Worm (Caenorhabditis elegans): ENCODE measurements around the gene clk-2.
A peak's percentile ranks its signal among the peaks of the same experiment; 100 is the strongest.

clk-2 gene

ce11 chrIII:7553693-7554226 lies 35.4 kb upstream of the clk-2 start:
- TF ChIP-seq daf-8 (GFP tag; IDR thresholded peaks at IDR 0.05) (no peak), unc-62 (GFP tag; optimal IDR thresholded peaks at IDR 0.05 in 1 of 2) (peak in 1 of 2 experiments; percentile 92), unc-62 (tag; optimal IDR thresholded peaks at IDR 0.05) (no peak), aha-1 (tag) (peak; percentile 36), unc-39 (tag; optimal IDR thresholded peaks at IDR 0.05) (no peak)

- TF ChIP-seq lsy-2 (tag; optimal IDR thresholded peaks at IDR 0.05) (peak in 1 of 2 experiments; percentile 13), dpl-1 (GFP tag; optimal IDR thresholded peaks at IDR 0.05) (no peak), unc-62 (GFP tag; optimal IDR thresholded peaks at IDR 0.05 in 1 of 2) (peak in 1 of 2 experiments; percentile 99), unc-62 (tag; optimal IDR thresholded peaks at IDR 0.05) (no peak)
Measured at ce11 chrIII:7552859-7553258, 34.5 kb upstream of the clk-2 start.

ce11 chrIII:7550979-7551378 lies 32.7 kb upstream of the clk-2 start:
- TF ChIP-seq lin-13 (GFP tag; optimal IDR thresholded peaks at IDR 0.05) = no peak
- TF ChIP-seq pqm-1 (tag; optimal IDR thresholded peaks at IDR 0.05) = no peak
- TF ChIP-seq R02D3.7 (tag; optimal IDR thresholded peaks at IDR 0.05) = no peak
- no peak for TF ChIP-seq lin-38 (GFP tag; IDR thresholded peaks at IDR 0.05)
- no peak for TF ChIP-seq zfp-3 (GFP tag; conservative IDR thresholded peaks at IDR 0.05)
- no peak for TF ChIP-seq nhr-77 (tag; optimal IDR thresholded peaks at IDR 0.05)
- TF ChIP-seq mdl-1 (tag; optimal IDR thresholded peaks at IDR 0.05) = no peak
- no peak for TF ChIP-seq ceh-32 (tag; optimal IDR thresholded peaks at IDR 0.05; ENCODE audit: poor library complexity)
- TF ChIP-seq T26A8.4 (GFP tag; IDR thresholded peaks at IDR 0.05) = no peak
- TF ChIP-seq rbr-2 (tag; optimal IDR thresholded peaks at IDR 0.05) = no peak
- no peak for TF ChIP-seq zip-2 (tag; optimal IDR thresholded peaks at IDR 0.05)
- TF ChIP-seq daf-8 (GFP tag; IDR thresholded peaks at IDR 0.05) = no peak

ce11 chrIII:7548963-7549362 lies 30.6 kb upstream of the clk-2 start:
- TF ChIP-seq cey-2 (tag; optimal IDR thresholded peaks at IDR 0.05; ENCODE audit: borderline replicate concordance, insufficient read depth) = no peak
- no peak for TF ChIP-seq dpl-1 (GFP tag; optimal IDR thresholded peaks at IDR 0.05)
- TF ChIP-seq lsy-2 (tag; optimal IDR thresholded peaks at IDR 0.05) = peak in 1 of 2 experiments; percentile 51
- no peak for TF ChIP-seq ztf-11 (tag; optimal IDR thresholded peaks at IDR 0.05)
- TF ChIP-seq unc-62 (GFP tag; optimal IDR thresholded peaks at IDR 0.05 in 1 of 2) = peak in 1 of 2 experiments; percentile 81
- TF ChIP-seq unc-62 (tag; optimal IDR thresholded peaks at IDR 0.05) = no peak
- TF ChIP-seq ceh-20 (GFP tag; IDR thresholded peaks at IDR 0.05) = 0 out of 2 replicates have a peak, but pooled peaks have one; percentile 40
- no peak for TF ChIP-seq set-16 (GFP tag; IDR thresholded peaks at IDR 0.05)
- TF ChIP-seq nhr-10 (tag; optimal IDR thresholded peaks at IDR 0.05) = no peak
- peak in 1 of 2 experiments; percentile 15 for TF ChIP-seq daf-16 (GFP tag; optimal IDR thresholded peaks at IDR 0.05)
- TF ChIP-seq daf-16 (tag; optimal IDR thresholded peaks at IDR 0.05) = no peak
- peak; percentile 44 for TF ChIP-seq nhr-11 (tag; optimal IDR thresholded peaks at IDR 0.05)

- TF ChIP-seq nhr-28 (tag; optimal IDR thresholded peaks at IDR 0.05) (no peak), zfp-3 (GFP tag; conservative IDR thresholded peaks at IDR 0.05) (no peak), aha-1 (tag) (peak; percentile 53), ceh-44 (GFP tag; IDR thresholded peaks at IDR 0.05) (no peak), nhr-76 (tag; optimal IDR thresholded peaks at IDR 0.05) (no peak), daf-16 (GFP tag; optimal IDR thresholded peaks at IDR 0.05) (peak in 1 of 2 experiments; percentile 90), daf-16 (tag; optimal IDR thresholded peaks at IDR 0.05) (no peak), unc-62 (GFP tag; optimal IDR thresholded peaks at IDR 0.05 in 1 of 2) (peak in 1 of 2 experiments; percentile 56), unc-62 (tag; optimal IDR thresholded peaks at IDR 0.05) (no peak), jun-1 (tag; optimal IDR thresholded peaks at IDR 0.05) (no peak), spr-1 (tag; optimal IDR thresholded peaks at IDR 0.05) (no peak), Y75B8A.6 (GFP tag; IDR thresholded peaks at IDR 0.05) (no peak)
Measured at ce11 chrIII:7545189-7545588, 26.9 kb upstream of the clk-2 start.

ce11 chrIII:7544211-7544610 lies 25.9 kb upstream of the clk-2 start:
- peak in 1 of 2 experiments; percentile 72 for TF ChIP-seq daf-16 (GFP tag; optimal IDR thresholded peaks at IDR 0.05)
- TF ChIP-seq daf-16 (tag; optimal IDR thresholded peaks at IDR 0.05) = no peak
- TF ChIP-seq nhr-10 (tag; optimal IDR thresholded peaks at IDR 0.05) = no peak
- TF ChIP-seq R02D3.7 (tag; optimal IDR thresholded peaks at IDR 0.05) = no peak
- TF ChIP-seq dmd-6 (GFP tag; IDR thresholded peaks at IDR 0.05) = no peak
- peak; percentile 23 for TF ChIP-seq nhr-11 (tag; optimal IDR thresholded peaks at IDR 0.05)
- TF ChIP-seq nhr-41 (GFP tag; IDR thresholded peaks at IDR 0.05) = no peak
- no peak for TF ChIP-seq ZK546.5 (tag; optimal IDR thresholded peaks at IDR 0.05)
- no peak for TF ChIP-seq F44E2.7 (GFP tag; IDR thresholded peaks at IDR 0.05)
- no peak for TF ChIP-seq egl-43 (GFP tag; IDR thresholded peaks at IDR 0.05)
- TF ChIP-seq D1046.2 (GFP tag; IDR thresholded peaks at IDR 0.05) = no peak
- no peak for TF ChIP-seq set-16 (GFP tag; IDR thresholded peaks at IDR 0.05)
- no peak for TF ChIP-seq madf-5 (GFP tag; IDR thresholded peaks at IDR 0.05)
- TF ChIP-seq nhr-76 (tag; optimal IDR thresholded peaks at IDR 0.05) = no peak
- TF ChIP-seq nhr-42 (GFP tag; IDR thresholded peaks at IDR 0.05) = no peak
- TF ChIP-seq lsy-2 (tag; optimal IDR thresholded peaks at IDR 0.05) = peak in 1 of 2 experiments; percentile 10

All from whole organism, L4 larva.